Worm (Caenorhabditis elegans) whole organism, L4 larva: ENCODE results near the gene ent-3.

ENCODE experiments used
- F10B5.3 ChIP-seq: sonication (generic microtip); optimal IDR thresholded peaks from 2 replicates; lab custom pipeline; 2016; ENCODE audit warnings: mild to moderate bottlenecking, missing genetic modification characterization, missing compliant biosample characterization
- R02D3.7 ChIP-seq: fragments of 150-350 bp; sonication (generic microtip); optimal IDR thresholded peaks from 3 replicates; lab custom pipeline; 2014; ENCODE audit warnings: missing biosample characterization, missing genetic modification characterization
- Y105C5A.15 ChIP-seq: fragments of 200-800 bp; sonication (Bioruptor generic); IDR thresholded peaks from 2 replicates; pipeline ENCODE4 v1.3.6; 2022; ENCODE audit warnings: missing genetic modification characterization, missing compliant biosample characterization
- Y5F2A.4 ChIP-seq: fragments of 200-800 bp; sonication (Bioruptor generic); optimal IDR thresholded peaks from 2 replicates; lab custom pipeline; 2018; ENCODE audit warnings: mild to moderate bottlenecking, missing genetic modification characterization, missing compliant biosample characterization
- Y75B8A.6 ChIP-seq: fragments of 200-800 bp; sonication (Bioruptor generic); IDR thresholded peaks from 2 replicates; pipeline ENCODE4 v1.3.6; 2022; ENCODE audit warnings: missing genetic modification reagents, missing genetic modification characterization, missing compliant biosample characterization
- aha-1 ChIP-seq: fragments of 150-350 bp; peaks from one replicate; lab custom pipeline; 2014; ENCODE audit warnings: missing biosample characterization, missing genetic modification characterization
- aly-2 ChIP-seq: sonication (generic microtip); optimal IDR thresholded peaks from 2 replicates; lab custom pipeline; 2018; ENCODE audit warnings: missing biosample characterization, missing genetic modification characterization
- ceh-20 ChIP-seq: fragments of 200-800 bp; sonication (Bioruptor generic); IDR thresholded peaks from 2 replicates; pipeline ENCODE4 v1.3.6; 2022; ENCODE audit warnings: missing genetic modification reagents, missing genetic modification characterization, missing compliant biosample characterization
- ceh-32 ChIP-seq: sonication (generic microtip); optimal IDR thresholded peaks from 2 replicates; lab custom pipeline; 2016; ENCODE audit warnings: mild to moderate bottlenecking, missing genetic modification characterization, missing compliant biosample characterization; ENCODE audit not compliant: poor library complexity
- ces-1 ChIP-seq: fragments of 150-350 bp; sonication (generic microtip); optimal IDR thresholded peaks from 4 replicates; lab custom pipeline; 2014; ENCODE audit warnings: missing biosample characterization, missing genetic modification reagents, missing genetic modification characterization
- cey-2 ChIP-seq: sonication (generic microtip); optimal IDR thresholded peaks from 3 replicates; lab custom pipeline; 2017; ENCODE audit warnings: missing genetic modification characterization, mild to moderate bottlenecking, missing compliant biosample characterization, antibody characterized with exemption, borderline replicate concordance; ENCODE audit not compliant: insufficient read depth
- daf-12 ChIP-seq: fragments of 150-350 bp; optimal IDR thresholded peaks from 2 replicates; lab custom pipeline; 2014; ENCODE audit warnings: missing biosample characterization, missing genetic modification reagents, missing genetic modification characterization
- daf-16 ChIP-seq, 3 experiments: sonication (generic microtip); optimal IDR thresholded peaks; 2 replicates each; lab custom pipeline; 2016 to 2017; ENCODE audit warnings: missing genetic modification characterization in 3 of 3, missing genetic modification reagents in 3 of 3, mild to moderate bottlenecking in 2 of 3, missing compliant biosample characterization in 2 of 3, missing biosample characterization in 1 of 3, moderate library complexity in 1 of 3
- dmd-6 ChIP-seq: fragments of 200-800 bp; sonication (Bioruptor generic); IDR thresholded peaks from 2 replicates; pipeline ENCODE4 v1.3.6; 2022; ENCODE audit warnings: missing genetic modification reagents, missing genetic modification characterization, missing compliant biosample characterization
- dmd-8 ChIP-seq: fragments of 200-800 bp; sonication (Bioruptor generic); IDR thresholded peaks from 2 replicates; pipeline ENCODE4 v1.3.6; 2022; ENCODE audit warnings: missing genetic modification characterization, missing compliant biosample characterization
- dmd-9 ChIP-seq: fragments of 200-800 bp; sonication (Bioruptor generic); IDR thresholded peaks from 2 replicates; pipeline ENCODE4 v1.3.6; 2022; ENCODE audit warnings: missing genetic modification reagents, missing genetic modification characterization, missing compliant biosample characterization
- dpl-1 ChIP-seq: fragments of 150-350 bp; optimal IDR thresholded peaks from 2 replicates; lab custom pipeline; 2014; ENCODE audit warnings: missing biosample characterization, missing genetic modification reagents, missing genetic modification characterization
- duxl-1 ChIP-seq: sonication (generic microtip); optimal IDR thresholded peaks from 2 replicates; lab custom pipeline; 2016; ENCODE audit warnings: mild to moderate bottlenecking, missing genetic modification characterization, moderate library complexity, missing compliant biosample characterization; ENCODE audit not compliant: poor library complexity
- egl-43 ChIP-seq: fragments of 200-800 bp; sonication (Bioruptor generic); IDR thresholded peaks from 2 replicates; pipeline ENCODE4 v1.3.6; 2022; ENCODE audit warnings: missing genetic modification reagents, missing genetic modification characterization, missing compliant biosample characterization
- fkh-10 ChIP-seq: fragments of 150-350 bp; optimal IDR thresholded peaks from 2 replicates; lab custom pipeline; 2014; ENCODE audit warnings: missing biosample characterization, missing genetic modification reagents, missing genetic modification characterization
- hif-1 ChIP-seq, 2 experiments: sonication (generic microtip); optimal IDR thresholded peaks; 2 replicates each; lab custom pipeline; 2016 to 2017; ENCODE audit warnings: missing compliant biosample characterization in 2 of 2, missing genetic modification characterization in 2 of 2, missing genetic modification reagents in 2 of 2, missing genotype in 2 of 2, mild to moderate bottlenecking in 1 of 2
- jun-1 ChIP-seq: fragments of 150-350 bp; optimal IDR thresholded peaks from 2 replicates; lab custom pipeline; 2014; ENCODE audit warnings: missing biosample characterization, missing genetic modification reagents, missing genetic modification characterization
- lim-7 ChIP-seq: fragments of 200-800 bp; sonication (Bioruptor generic); IDR thresholded peaks from 2 replicates; pipeline ENCODE4 v1.3.6; 2022; ENCODE audit warnings: missing genetic modification characterization, missing compliant biosample characterization
- lin-15B ChIP-seq: fragments of 150-350 bp; sonication (generic microtip); optimal IDR thresholded peaks from 3 replicates; lab custom pipeline; 2014; ENCODE audit warnings: missing biosample characterization, missing genetic modification characterization
- lin-29 ChIP-seq: fragments of 200-800 bp; sonication (Bioruptor generic); IDR thresholded peaks from 2 replicates; pipeline ENCODE4 v1.3.6; 2022; ENCODE audit warnings: missing genetic modification reagents, missing genetic modification characterization, missing compliant biosample characterization
- lin-39 ChIP-seq: fragments of 150-350 bp; optimal IDR thresholded peaks from 2 replicates; lab custom pipeline; 2014; ENCODE audit warnings: missing biosample characterization, missing genetic modification reagents, missing genetic modification characterization
- lir-3 ChIP-seq: sonication (generic microtip); optimal IDR thresholded peaks from 2 replicates; lab custom pipeline; 2016; ENCODE audit warnings: mild to moderate bottlenecking, missing genetic modification characterization, missing compliant biosample characterization
- lsy-2 ChIP-seq, 2 experiments: fragments of 150-350 bp in 1 of 2; sonication (generic microtip) in 1 of 2; optimal IDR thresholded peaks; 2 replicates each; lab custom pipeline; 2014 to 2017; ENCODE audit warnings: missing biosample characterization in 2 of 2, missing genetic modification characterization in 2 of 2
- madf-5 ChIP-seq, 2 experiments: fragments of 200-800 bp; sonication (Bioruptor generic); IDR thresholded peaks; 2 replicates each; pipeline ENCODE4 v1.3.6; 2022; ENCODE audit warnings: missing compliant biosample characterization in 2 of 2, missing genetic modification characterization in 2 of 2
- madf-9 ChIP-seq: fragments of 200-800 bp; sonication (Bioruptor generic); conservative IDR thresholded peaks from 2 replicates; pipeline ENCODE4 v1.3.6; 2022; ENCODE audit warnings: missing genetic modification reagents, missing genetic modification characterization, missing compliant biosample characterization
- mxl-3 ChIP-seq: fragments of 200-800 bp; sonication (Bioruptor generic); optimal IDR thresholded peaks from 2 replicates; lab custom pipeline; 2018; ENCODE audit warnings: mild to moderate bottlenecking, missing genetic modification characterization, missing compliant biosample characterization
- nhr-102 ChIP-seq: sonication (generic microtip); optimal IDR thresholded peaks from 2 replicates; lab custom pipeline; 2016; ENCODE audit warnings: mild to moderate bottlenecking, missing genetic modification characterization, moderate library complexity, missing compliant biosample characterization
- nhr-237 ChIP-seq: sonication (generic microtip); optimal IDR thresholded peaks from 2 replicates; lab custom pipeline; 2017; ENCODE audit warnings: missing biosample characterization, missing genetic modification characterization
- nhr-25 ChIP-seq: sonication (generic microtip); optimal IDR thresholded peaks from 2 replicates; lab custom pipeline; 2017; ENCODE audit warnings: missing genetic modification characterization, mild to moderate bottlenecking, missing compliant biosample characterization, antibody characterized with exemption, moderate library complexity, borderline replicate concordance; ENCODE audit not compliant: insufficient read depth
- nhr-41 ChIP-seq: fragments of 200-800 bp; sonication (Bioruptor generic); IDR thresholded peaks from 2 replicates; pipeline ENCODE4 v1.3.6; 2022; ENCODE audit warnings: missing genetic modification reagents, missing genetic modification characterization, missing compliant biosample characterization
- nhr-48 ChIP-seq: sonication (generic microtip); optimal IDR thresholded peaks from 2 replicates; lab custom pipeline; 2016; ENCODE audit warnings: mild to moderate bottlenecking, missing genetic modification characterization, missing compliant biosample characterization
- nhr-6 ChIP-seq: fragments of 150-350 bp; optimal IDR thresholded peaks from 2 replicates; lab custom pipeline; 2014; ENCODE audit warnings: missing biosample characterization, missing genetic modification characterization
- nhr-76 ChIP-seq: fragments of 150-350 bp; optimal IDR thresholded peaks from 2 replicates; lab custom pipeline; 2014; ENCODE audit warnings: missing biosample characterization, missing genetic modification characterization
- nhr-77 ChIP-seq: fragments of 150-350 bp; optimal IDR thresholded peaks from 2 replicates; lab custom pipeline; 2014; ENCODE audit warnings: missing biosample characterization, missing genetic modification characterization
- php-3 ChIP-seq: fragments of 200-800 bp; sonication (Bioruptor generic); IDR thresholded peaks from 2 replicates; pipeline ENCODE4 v1.3.6; 2022; ENCODE audit warnings: missing genetic modification reagents, missing genetic modification characterization, missing compliant biosample characterization
- pqm-1 ChIP-seq: sonication (generic microtip); optimal IDR thresholded peaks from 2 replicates; lab custom pipeline; 2017; ENCODE audit warnings: missing biosample characterization, missing genetic modification characterization
- rbr-2 ChIP-seq: sonication (generic microtip); optimal IDR thresholded peaks from 2 replicates; lab custom pipeline; 2016; ENCODE audit warnings: missing genotype, missing genetic modification characterization, missing compliant biosample characterization
- skn-1 ChIP-seq: fragments of 150-350 bp; optimal IDR thresholded peaks from 2 replicates; lab custom pipeline; 2014; ENCODE audit warnings: missing biosample characterization, missing genetic modification characterization
- snpc-1.2 ChIP-seq: fragments of 200-800 bp; sonication (Bioruptor generic); IDR thresholded peaks from 2 replicates; pipeline ENCODE4 v1.3.6; 2022; ENCODE audit warnings: missing genetic modification reagents, missing genetic modification characterization, missing compliant biosample characterization
- snpc-4 ChIP-seq: fragments of 150-350 bp; optimal IDR thresholded peaks from 2 replicates; lab custom pipeline; 2014; ENCODE audit warnings: missing biosample characterization, missing genetic modification characterization
- spr-1 ChIP-seq: sonication (generic microtip); optimal IDR thresholded peaks from 2 replicates; lab custom pipeline; 2016; ENCODE audit warnings: mild to moderate bottlenecking, missing genetic modification characterization, missing compliant biosample characterization
- unc-62 ChIP-seq, 3 experiments: fragments of 150-350 bp in 1 of 3; sonication (generic microtip); optimal IDR thresholded peaks in 2 of 3; peaks in 1 of 3; 1 replicate in 1 of 3; 2 replicates in 2 of 3; lab custom pipeline; 2014 to 2017; ENCODE audit warnings: missing biosample characterization in 3 of 3, missing genetic modification characterization in 3 of 3, missing genetic modification reagents in 3 of 3, missing genotype in 1 of 3
- vab-7 ChIP-seq: fragments of 200-800 bp; sonication (Bioruptor generic); IDR thresholded peaks from 2 replicates; pipeline ENCODE4 v1.3.6; 2022; ENCODE audit warnings: missing genetic modification reagents, missing genetic modification characterization, missing compliant biosample characterization
- zag-1 ChIP-seq: fragments of 150-350 bp; optimal IDR thresholded peaks from 2 replicates; lab custom pipeline; 2014; ENCODE audit warnings: missing biosample characterization, missing genetic modification characterization
- zfp-2 ChIP-seq: sonication (generic microtip); optimal IDR thresholded peaks from 2 replicates; lab custom pipeline; 2016; ENCODE audit warnings: mild to moderate bottlenecking, missing genetic modification characterization, missing compliant biosample characterization

Gene ent-3

DNA sequence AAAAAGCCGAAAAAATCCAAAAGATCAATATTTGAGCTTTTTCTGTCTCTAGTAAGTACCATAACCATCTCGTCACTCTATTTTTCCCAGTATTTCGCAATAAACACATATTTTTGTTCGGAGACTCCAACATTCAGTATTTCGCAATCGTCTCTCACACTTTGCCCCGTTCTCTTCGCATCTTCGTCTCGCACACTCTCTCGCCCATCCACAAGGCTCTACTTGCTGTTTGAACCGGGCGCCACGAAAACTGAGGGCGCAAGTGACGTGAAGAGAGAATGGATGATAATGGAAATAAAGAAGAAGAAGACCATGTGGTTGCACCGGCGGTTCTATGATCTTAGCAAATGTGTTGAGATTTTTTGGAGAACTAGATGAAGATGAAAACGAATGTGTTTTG, 35.8 kb downstream of the ent-3 start (continued):
- TF ChIP-seq F10B5.3: no peak
- peak; percentile 88 for TF ChIP-seq rbr-2 (tag; lab: Kevin White, UChicago)
- TF ChIP-seq nhr-102 (tag; lab: Kevin White, UChicago): peak; percentile 79
- no peak for TF ChIP-seq ces-1
- peak; percentile 88 for TF ChIP-seq spr-1 (tag; lab: Kevin White, UChicago)
- no peak for TF ChIP-seq Y5F2A.4 (GFP tag; lab: Kevin White, UChicago)
- TF ChIP-seq lin-15B: no peak
- TF ChIP-seq lin-39 (tag; lab: Kevin White, UChicago): peak; percentile 21
- TF ChIP-seq nhr-77: peak; percentile 97
- no peak for TF ChIP-seq dmd-9 (GFP tag; lab: Robert Waterston, UW)
- TF ChIP-seq nhr-6 (tag; lab: Kevin White, UChicago): peak; percentile 98
- 0 out of 2 replicates have a peak, but pooled peaks have one; percentile 29 for TF ChIP-seq lim-7 (GFP tag; lab: Robert Waterston, UW)
- TF ChIP-seq duxl-1 (tag; lab: Kevin White, UChicago): peak; percentile 12
- no peak for TF ChIP-seq php-3
- peak; percentile 68 for TF ChIP-seq egl-43
- no peak for TF ChIP-seq lin-29 (GFP tag; lab: Robert Waterston, UW)
- no peak for TF ChIP-seq daf-12 (tag; lab: Kevin White, UChicago)
- TF ChIP-seq hif-1 (tag; optimal IDR thresholded peaks at IDR 0.05; lab: Kevin White, UChicago): peak; percentile 15 to 86
- peak; percentile 65 for TF ChIP-seq dpl-1 (GFP tag; lab: Kevin White, UChicago)
- TF ChIP-seq aha-1 (tag; lab: Kevin White, UChicago): peak; percentile 98
- TF ChIP-seq lir-3 (tag; lab: Kevin White, UChicago): no peak
- TF ChIP-seq mxl-3 (GFP tag; lab: Kevin White, UChicago): peak; percentile 94
- peak; percentile 63; the same call in 1 of the 2 replicates for TF ChIP-seq Y75B8A.6 (GFP tag; lab: Robert Waterston, UW)
- peak; percentile 18 for TF ChIP-seq zfp-2
- no peak for TF ChIP-seq R02D3.7
- no peak for TF ChIP-seq ceh-32 (tag; lab: Kevin White, UChicago)
- TF ChIP-seq cey-2 (tag; lab: Kevin White, UChicago): peak; percentile 11
- no peak for TF ChIP-seq Y105C5A.15 (GFP tag; lab: Robert Waterston, UW)
- TF ChIP-seq jun-1: peak; percentile 81
- no peak for TF ChIP-seq madf-5 (GFP tag; IDR thresholded peaks at IDR 0.05; lab: Robert Waterston, UW)
- TF ChIP-seq nhr-41 (GFP tag; lab: Robert Waterston, UW): peak; percentile 72; the same call in 1 of the 2 replicates
- TF ChIP-seq nhr-237 (tag; lab: Kevin White, UChicago): peak; percentile 10
- peak; percentile 35 for TF ChIP-seq nhr-76 (tag; lab: Kevin White, UChicago)
- peak; percentile 12 to 76 for TF ChIP-seq daf-16 (GFP tag; optimal IDR thresholded peaks at IDR 0.05; lab: Kevin White, UChicago)
- TF ChIP-seq daf-16 (tag; optimal IDR thresholded peaks at IDR 0.05; lab: Kevin White, UChicago): peak; percentile 86
- TF ChIP-seq snpc-1.2 (GFP tag; lab: Robert Waterston, UW): no peak
- TF ChIP-seq pqm-1 (tag; lab: Kevin White, UChicago): peak; percentile 63
- TF ChIP-seq fkh-10 (GFP tag; lab: Kevin White, UChicago): no peak
- no peak for TF ChIP-seq madf-9 (GFP tag; lab: Robert Waterston, UW)
- TF ChIP-seq nhr-25: peak; percentile 29
- peak; percentile 45 for TF ChIP-seq snpc-4 (tag; lab: Kevin White, UChicago)
- no peak for TF ChIP-seq dmd-8 (GFP tag; lab: Robert Waterston, UW)
- peak in 1 of 2 experiments; percentile 99 for TF ChIP-seq unc-62 (GFP tag; optimal IDR thresholded peaks at IDR 0.05 in 1 of 2; lab: Kevin White, UChicago)
- no peak for TF ChIP-seq unc-62 (tag; optimal IDR thresholded peaks at IDR 0.05; lab: Kevin White, UChicago)
- peak; percentile 90 for TF ChIP-seq nhr-48 (tag; lab: Kevin White, UChicago)
- no peak for TF ChIP-seq aly-2 (tag; lab: Kevin White, UChicago)
- TF ChIP-seq lsy-2 (tag; optimal IDR thresholded peaks at IDR 0.05; lab: Kevin White, UChicago): peak; percentile 87 to 90
- no peak for TF ChIP-seq zag-1 (tag; lab: Kevin White, UChicago)
- peak; percentile 85 for TF ChIP-seq ceh-20 (GFP tag; lab: Robert Waterston, UW)
- no peak for TF ChIP-seq skn-1
- peak; percentile 95 for TF ChIP-seq dmd-6 (GFP tag; lab: Robert Waterston, UW)
- peak; percentile 47; the same call in 1 of the 2 replicates for TF ChIP-seq vab-7 (GFP tag; lab: Robert Waterston, UW)
